Worm (Caenorhabditis elegans) whole organism, late embryonic: ENCODE results near the gene F56D2.3.

Source experiments
- C08G9.2 ChIP-seq: sonication (generic microtip); optimal IDR thresholded peaks from 2 replicates; lab custom pipeline; 2016; ENCODE audit warnings: mild to moderate bottlenecking, missing genetic modification characterization, moderate library complexity, missing compliant biosample characterization
- F13H6.1 ChIP-seq: sonication (generic microtip); optimal IDR thresholded peaks from 2 replicates; lab custom pipeline; 2016; ENCODE audit warnings: missing genetic modification characterization, missing compliant biosample characterization
- K09A11.1 ChIP-seq: sonication (generic microtip); optimal IDR thresholded peaks from 2 replicates; lab custom pipeline; 2017; ENCODE audit warnings: antibody characterized with exemption, mild to moderate bottlenecking, missing genetic modification characterization, missing compliant biosample characterization; ENCODE audit not compliant: insufficient read depth
- ahr-1 ChIP-seq: sonication (generic microtip); optimal IDR thresholded peaks from 2 replicates; lab custom pipeline; 2016; ENCODE audit warnings: missing genetic modification characterization, missing compliant biosample characterization
- ceh-14 ChIP-seq: sonication (generic microtip); optimal IDR thresholded peaks from 2 replicates; lab custom pipeline; 2016; ENCODE audit warnings: missing genotype, missing genetic modification characterization, missing compliant biosample characterization
- ceh-18 ChIP-seq: sonication (generic microtip); optimal IDR thresholded peaks from 2 replicates; lab custom pipeline; 2016; ENCODE audit warnings: missing genetic modification characterization, missing compliant biosample characterization
- ceh-19 ChIP-seq: fragments of 200-800 bp; sonication (Bioruptor generic); optimal IDR thresholded peaks from 2 replicates; lab custom pipeline; 2018; ENCODE audit warnings: mild to moderate bottlenecking, missing genetic modification characterization, missing compliant biosample characterization
- ceh-2 ChIP-seq: sonication (generic microtip); optimal IDR thresholded peaks from 2 replicates; lab custom pipeline; 2016; ENCODE audit warnings: missing genotype, missing genetic modification characterization, missing compliant biosample characterization
- ceh-31 ChIP-seq: sonication (generic microtip); optimal IDR thresholded peaks from 2 replicates; lab custom pipeline; 2016; ENCODE audit warnings: missing genetic modification characterization, missing compliant biosample characterization
- ceh-34 ChIP-seq: sonication (generic microtip); optimal IDR thresholded peaks from 2 replicates; lab custom pipeline; 2016; ENCODE audit warnings: mild to moderate bottlenecking, missing genetic modification characterization, missing compliant biosample characterization
- ceh-6 ChIP-seq: fragments of 200-800 bp; sonication (Bioruptor generic); optimal IDR thresholded peaks from 2 replicates; lab custom pipeline; 2018; ENCODE audit warnings: mild to moderate bottlenecking, missing genetic modification characterization, missing compliant biosample characterization
- ceh-9 ChIP-seq: sonication (generic microtip); optimal IDR thresholded peaks from 2 replicates; lab custom pipeline; 2016; ENCODE audit warnings: mild to moderate bottlenecking, missing genetic modification characterization, inconsistent platforms, missing compliant biosample characterization
- dmd-4 ChIP-seq: sonication (generic microtip); optimal IDR thresholded peaks from 2 replicates; lab custom pipeline; 2016; ENCODE audit warnings: borderline replicate concordance, missing genetic modification characterization, missing compliant biosample characterization
- dve-1 ChIP-seq: sonication (generic microtip); optimal IDR thresholded peaks from 2 replicates; lab custom pipeline; 2017; ENCODE audit warnings: antibody characterized with exemption, mild to moderate bottlenecking, missing genetic modification characterization, missing compliant biosample characterization
- elt-2 ChIP-seq: sonication (generic microtip); optimal IDR thresholded peaks from 2 replicates; lab custom pipeline; 2016; ENCODE audit warnings: missing genetic modification reagents, missing genetic modification characterization, missing compliant biosample characterization
- ets-4 ChIP-seq: sonication (generic microtip); optimal IDR thresholded peaks from 2 replicates; lab custom pipeline; 2016; ENCODE audit warnings: missing genetic modification characterization, missing compliant biosample characterization
- fkh-10 ChIP-seq: fragments of 150-350 bp; optimal IDR thresholded peaks from 2 replicates; lab custom pipeline; 2014; ENCODE audit warnings: missing biosample characterization, missing genetic modification reagents, missing genetic modification characterization
- hlh-13 ChIP-seq: fragments of 200-800 bp; sonication (Bioruptor generic); optimal IDR thresholded peaks from 2 replicates; lab custom pipeline; 2018; ENCODE audit warnings: mild to moderate bottlenecking, missing genetic modification characterization, missing compliant biosample characterization
- hlh-30 ChIP-seq: sonication (generic microtip); optimal IDR thresholded peaks from 2 replicates; lab custom pipeline; 2017; ENCODE audit warnings: antibody characterized with exemption, missing genetic modification characterization, missing compliant biosample characterization; ENCODE audit not compliant: insufficient read depth
- lin-11 ChIP-seq: fragments of 200-800 bp; sonication (Bioruptor generic); optimal IDR thresholded peaks from 2 replicates; lab custom pipeline; 2018; ENCODE audit warnings: mild to moderate bottlenecking, missing genetic modification characterization, missing compliant biosample characterization
- nfya-1 ChIP-seq: sonication (generic microtip); optimal IDR thresholded peaks from 2 replicates; lab custom pipeline; 2017; ENCODE audit warnings: missing genetic modification characterization, mild to moderate bottlenecking, missing compliant biosample characterization, antibody characterized with exemption, moderate library complexity
- nhr-11 ChIP-seq: fragments of 150-350 bp; optimal IDR thresholded peaks from 2 replicates; lab custom pipeline; 2014; ENCODE audit warnings: missing biosample characterization, missing genetic modification characterization
- nhr-232 ChIP-seq: sonication (generic microtip); optimal IDR thresholded peaks from 2 replicates; lab custom pipeline; 2016; ENCODE audit warnings: missing genetic modification characterization, missing compliant biosample characterization
- odd-2 ChIP-seq: sonication (generic microtip); optimal IDR thresholded peaks from 2 replicates; lab custom pipeline; 2017; ENCODE audit warnings: antibody characterized with exemption, mild to moderate bottlenecking, missing genetic modification characterization, missing compliant biosample characterization
- pag-3 ChIP-seq: sonication (generic microtip); optimal IDR thresholded peaks from 2 replicates; lab custom pipeline; 2016; ENCODE audit warnings: missing compliant biosample characterization, missing genetic modification characterization, borderline replicate concordance
- pax-1 ChIP-seq: fragments of 150-350 bp; optimal IDR thresholded peaks from 2 replicates; lab custom pipeline; 2014; ENCODE audit warnings: missing biosample characterization, missing genetic modification characterization
- pha-2 ChIP-seq: sonication (generic microtip); optimal IDR thresholded peaks from 2 replicates; lab custom pipeline; 2017; ENCODE audit warnings: mild to moderate bottlenecking, missing genetic modification characterization, missing compliant biosample characterization
- ref-2 ChIP-seq: sonication (generic microtip); optimal IDR thresholded peaks from 2 replicates; lab custom pipeline; 2016; ENCODE audit warnings: missing genetic modification characterization, missing compliant biosample characterization
- rnt-1 ChIP-seq: sonication (generic microtip); optimal IDR thresholded peaks from 2 replicates; lab custom pipeline; 2016; ENCODE audit warnings: missing genetic modification characterization, missing compliant biosample characterization
- sox-2 ChIP-seq: fragments of 200-800 bp; sonication (Bioruptor generic); IDR thresholded peaks from 2 replicates; pipeline ENCODE4 v1.3.6; 2022; ENCODE audit warnings: missing genetic modification reagents, missing genetic modification characterization, missing compliant biosample characterization
- sox-4 ChIP-seq: sonication (generic microtip); optimal IDR thresholded peaks from 2 replicates; lab custom pipeline; 2017; ENCODE audit warnings: mild to moderate bottlenecking, missing genetic modification characterization, inconsistent platforms, missing compliant biosample characterization
- tbx-2 ChIP-seq: sonication (generic microtip); optimal IDR thresholded peaks from 2 replicates; lab custom pipeline; 2016; ENCODE audit warnings: missing genetic modification characterization, missing compliant biosample characterization
- unc-42 ChIP-seq: sonication (generic microtip); optimal IDR thresholded peaks from 2 replicates; lab custom pipeline; 2016; ENCODE audit warnings: missing genotype, missing genetic modification characterization, missing compliant biosample characterization
- unc-55 ChIP-seq: sonication (generic microtip); optimal IDR thresholded peaks from 2 replicates; lab custom pipeline; 2017; ENCODE audit warnings: missing biosample characterization, missing genetic modification reagents, missing genetic modification characterization
- zip-5 ChIP-seq: sonication (generic microtip); optimal IDR thresholded peaks from 2 replicates; lab custom pipeline; 2016; ENCODE audit warnings: missing genetic modification characterization, missing compliant biosample characterization

The F56D2.3 gene

DNA sequence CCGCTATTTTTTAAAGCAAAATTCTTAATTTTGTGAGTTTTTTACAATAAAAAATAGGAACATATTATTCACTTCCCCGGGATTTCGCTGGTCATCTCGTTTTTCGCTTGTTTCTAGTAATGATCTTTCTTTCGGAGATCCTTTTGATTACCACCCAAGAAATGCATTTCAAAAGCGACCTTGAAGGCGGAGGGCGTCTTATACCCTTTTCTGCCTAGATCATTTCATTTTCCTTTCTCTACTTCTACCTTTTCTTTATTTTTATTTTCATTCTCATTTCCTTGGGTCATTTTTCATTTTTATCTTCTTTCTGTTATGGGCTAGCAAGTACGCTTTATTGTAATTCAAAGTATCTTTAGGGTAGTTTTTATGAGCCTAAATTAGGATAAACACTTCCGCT lies 35.4 kb downstream of the F56D2.3 start:
- TF ChIP-seq ceh-19 (GFP tag; lab: Kevin White, UChicago) (no peak), nhr-232 (tag; lab: Kevin White, UChicago) (no peak), fkh-10 (no peak), lin-11 (no peak), ahr-1 (tag; lab: Kevin White, UChicago) (no peak), zip-5 (no peak), ceh-9 (tag; lab: Kevin White, UChicago) (no peak), ref-2 (tag; lab: Kevin White, UChicago) (no peak), nhr-11 (tag; lab: Kevin White, UChicago) (no peak), tbx-2 (tag; lab: Kevin White, UChicago) (no peak), ets-4 (no peak), hlh-30 (tag; lab: Kevin White, UChicago) (no peak)

DNA sequence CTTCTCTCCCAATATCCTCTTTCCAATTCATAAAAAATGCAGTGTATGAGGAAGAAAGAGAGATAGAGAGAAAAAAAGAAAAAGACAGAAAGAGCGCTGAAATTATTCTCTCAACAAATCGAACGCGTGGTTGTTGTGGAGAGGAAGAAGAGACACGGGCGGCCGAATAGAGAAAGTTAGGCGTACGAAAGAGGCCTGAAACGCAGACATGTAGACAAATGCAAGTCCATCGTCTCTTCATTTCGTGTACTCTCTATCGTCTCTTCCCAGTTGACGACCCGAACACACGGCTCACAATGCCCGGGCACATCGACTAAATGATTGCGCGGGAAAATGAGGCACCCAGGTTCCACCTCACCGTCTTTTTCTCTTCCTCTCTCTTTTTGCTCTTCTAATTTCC lies 36.5 kb downstream of the F56D2.3 start:
- TF ChIP-seq ref-2 (tag; lab: Kevin White, UChicago) (peak; percentile 33), sox-2 (no peak), elt-2 (tag; lab: Kevin White, UChicago) (peak; percentile 63), K09A11.1 (no peak), nfya-1 (tag; lab: Kevin White, UChicago) (peak; percentile 76), ceh-31 (tag; lab: Kevin White, UChicago) (peak; percentile 77), pax-1 (tag; lab: Kevin White, UChicago) (no peak), ceh-9 (tag; lab: Kevin White, UChicago) (no peak), pag-3 (no peak), F13H6.1 (tag; lab: Kevin White, UChicago) (peak; percentile 23), odd-2 (tag; lab: Kevin White, UChicago) (no peak), pha-2 (tag; lab: Kevin White, UChicago) (no peak), fkh-10 (no peak), hlh-30 (tag; lab: Kevin White, UChicago) (peak; percentile 23), ceh-19 (GFP tag; lab: Kevin White, UChicago) (peak; percentile 40), ceh-34 (tag; lab: Kevin White, UChicago) (peak; percentile 34), unc-55 (GFP tag; lab: Kevin White, UChicago) (peak; percentile 85), ets-4 (peak; percentile 60), hlh-13 (GFP tag; lab: Kevin White, UChicago) (no peak), dve-1 (tag; lab: Kevin White, UChicago) (peak; percentile 28), ceh-18 (tag; lab: Kevin White, UChicago) (peak; percentile 8), ceh-14 (tag; lab: Kevin White, UChicago) (peak; percentile 33), ceh-2 (peak; percentile 17), unc-42 (tag; lab: Kevin White, UChicago) (peak; percentile 42), dmd-4 (tag; lab: Kevin White, UChicago) (no peak), C08G9.2 (tag; lab: Kevin White, UChicago) (no peak), ceh-6 (no peak), sox-4 (tag; lab: Kevin White, UChicago) (peak; percentile 11), tbx-2 (tag; lab: Kevin White, UChicago) (peak; percentile 44)

DNA sequence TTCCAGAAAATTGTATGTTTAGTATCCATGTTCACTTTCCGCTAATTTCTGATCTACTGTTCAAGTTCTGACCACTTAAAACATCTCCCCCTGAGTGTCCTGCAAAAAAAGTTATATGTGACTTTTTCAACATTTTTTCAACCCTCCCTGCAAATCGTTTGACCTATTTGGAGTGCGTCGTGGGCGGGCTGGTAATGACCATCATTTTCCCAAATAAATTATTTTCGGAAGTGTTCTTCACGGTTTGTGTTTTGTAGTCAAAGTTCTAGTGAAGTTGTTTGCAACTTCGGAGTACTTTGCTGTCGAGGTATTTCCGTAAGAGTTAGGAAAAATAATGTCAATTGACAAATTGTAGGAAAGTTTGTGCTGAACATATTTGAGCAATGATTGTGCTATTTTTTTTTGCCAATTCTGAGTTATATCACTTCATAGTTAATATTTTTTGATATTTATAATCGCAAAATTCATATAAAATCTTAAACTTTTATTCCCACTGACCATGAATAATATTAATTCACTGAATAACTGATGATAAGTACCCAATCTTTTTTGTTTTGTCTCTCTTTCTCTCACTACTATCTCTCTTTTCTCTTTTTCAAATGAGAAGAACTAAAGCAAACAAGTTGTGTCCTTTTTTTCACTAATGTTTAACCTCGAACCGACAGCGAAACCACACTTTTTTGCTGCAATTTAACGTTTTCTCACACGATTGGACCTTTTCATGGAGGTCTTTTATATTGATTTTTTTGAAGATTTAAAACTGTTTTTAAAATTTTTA lies 37.7 kb downstream of the F56D2.3 start:
- TF ChIP-seq rnt-1 (tag; lab: Kevin White, UChicago): no peak
- no peak for TF ChIP-seq nhr-232 (tag; lab: Kevin White, UChicago)
- no peak for TF ChIP-seq pax-1 (tag; lab: Kevin White, UChicago)
